Fruit fly (Drosophila melanogaster) whole organism, pupa: ENCODE data around the gene CG10301.
A peak's percentile ranks its signal among the peaks of the same experiment; 100 is the strongest.

Experiments
- CG10348 ChIP-seq: fragments of 200-800 bp; sonication (Bioruptor generic); IDR thresholded peaks from 2 replicates; pipeline ENCODE4 v1.3.6; 2022; ENCODE audit warnings: missing biosample characterization, missing genetic modification characterization
- CG12605 ChIP-seq: fragments of 200-800 bp; sonication (Bioruptor generic); IDR thresholded peaks from 2 replicates; pipeline ENCODE4 v1.3.6; 2022; ENCODE audit warnings: missing biosample characterization, missing genetic modification characterization
- CG13204 ChIP-seq: fragments of 200-800 bp; sonication (Bioruptor generic); optimal IDR thresholded peaks from 2 replicates; lab custom pipeline; 2018; ENCODE audit warnings: missing biosample characterization, mild to moderate bottlenecking, missing genetic modification characterization, moderate library complexity
- CG14655 ChIP-seq: fragments of 200-800 bp; sonication (Bioruptor generic); optimal IDR thresholded peaks from 3 replicates; lab custom pipeline; 2017; ENCODE audit warnings: mild to moderate bottlenecking, missing biosample characterization, missing genetic modification reagents, missing genetic modification characterization
- CG15710 ChIP-seq: fragments of 200-800 bp; sonication (Bioruptor generic); optimal IDR thresholded peaks from 2 replicates; lab custom pipeline; 2018; ENCODE audit warnings: missing biosample characterization, mild to moderate bottlenecking, missing genetic modification characterization, moderate library complexity
- CG17806 ChIP-seq: fragments of 200-800 bp; sonication (Bioruptor generic); optimal IDR thresholded peaks from 2 replicates; lab custom pipeline; 2018; ENCODE audit warnings: missing biosample characterization, mild to moderate bottlenecking, missing genetic modification characterization, moderate library complexity
- CG32121 ChIP-seq: fragments of 200-800 bp; sonication (Bioruptor generic); IDR thresholded peaks from 2 replicates; pipeline ENCODE4 v1.3.6; 2022; ENCODE audit warnings: missing biosample characterization, missing genetic modification characterization
- CG34367 ChIP-seq: fragments of 200-800 bp; sonication (Bioruptor generic); optimal IDR thresholded peaks from 2 replicates; lab custom pipeline; 2018; ENCODE audit warnings: missing biosample characterization, mild to moderate bottlenecking, missing genetic modification characterization
- CG4496 ChIP-seq: fragments of 200-800 bp; sonication (Bioruptor generic); IDR thresholded peaks from 3 replicates; pipeline ENCODE4 v1.3.6; 2022; ENCODE audit warnings: missing biosample characterization, missing genetic modification characterization
- CG8159 ChIP-seq: fragments of 200-800 bp; sonication (Bioruptor generic); optimal IDR thresholded peaks from 3 replicates; lab custom pipeline; 2018; ENCODE audit warnings: missing biosample characterization, mild to moderate bottlenecking, missing genetic modification characterization, moderate library complexity
- CG8301 ChIP-seq: fragments of 200-800 bp; sonication (Bioruptor generic); optimal IDR thresholded peaks from 2 replicates; lab custom pipeline; 2018; ENCODE audit warnings: missing biosample characterization, mild to moderate bottlenecking, missing genetic modification characterization
- CG9948 ChIP-seq: fragments of 200-800 bp; sonication (Bioruptor generic); optimal IDR thresholded peaks from 2 replicates; lab custom pipeline; 2018; ENCODE audit warnings: missing biosample characterization, mild to moderate bottlenecking, missing genetic modification characterization, moderate library complexity
- D1 ChIP-seq: fragments of 200-800 bp; sonication (Bioruptor generic); optimal IDR thresholded peaks from 2 replicates; lab custom pipeline; 2018; ENCODE audit warnings: missing biosample characterization, mild to moderate bottlenecking, missing genetic modification characterization, moderate library complexity
- EcR ChIP-seq: fragments of 200-800 bp; sonication (Bioruptor generic); optimal IDR thresholded peaks from 3 replicates; lab custom pipeline; 2019; ENCODE audit warnings: missing biosample characterization, missing genetic modification characterization, mild to moderate bottlenecking, moderate library complexity, missing genetic modification reagents
- Ets98B ChIP-seq: fragments of 200-800 bp; sonication (Bioruptor generic); IDR thresholded peaks from 2 replicates; pipeline ENCODE4 v1.3.6; 2022; ENCODE audit warnings: missing biosample characterization, missing genetic modification characterization
- Pif1A ChIP-seq: fragments of 200-800 bp; sonication (Bioruptor generic); optimal IDR thresholded peaks from 3 replicates; lab custom pipeline; 2016; ENCODE audit warnings: missing biosample characterization, missing genetic modification characterization
- Pif1B ChIP-seq: fragments of 200-800 bp; sonication (Bioruptor generic); optimal IDR thresholded peaks from 3 replicates; lab custom pipeline; 2016; ENCODE audit warnings: missing biosample characterization, missing genetic modification characterization
- Snoo ChIP-seq: fragments of 200-800 bp; sonication (Bioruptor generic); optimal IDR thresholded peaks from 3 replicates; lab custom pipeline; 2017; ENCODE audit warnings: missing biosample characterization, mild to moderate bottlenecking, missing genetic modification characterization, inconsistent platforms
- fd96Ca ChIP-seq: fragments of 200-800 bp; sonication (Bioruptor generic); IDR thresholded peaks from 3 replicates; pipeline ENCODE4 v1.3.6; 2022; ENCODE audit warnings: missing biosample characterization, missing genetic modification characterization
- gl ChIP-seq: fragments of 200-800 bp; sonication (Bioruptor generic); optimal IDR thresholded peaks from 2 replicates; lab custom pipeline; 2018; ENCODE audit warnings: missing biosample characterization, mild to moderate bottlenecking, missing genetic modification characterization
- rn ChIP-seq: fragments of 200-800 bp; sonication (Bioruptor generic); IDR thresholded peaks from 2 replicates; pipeline ENCODE4 v1.3.6; 2022; ENCODE audit warnings: missing biosample characterization, missing genetic modification characterization

Gene CG10301

dm6 chr3R:23723381-23724034, 13.6 kb downstream of the CG10301 start:
- TF ChIP-seq CG32121 (peak; percentile 68), CG10348 (GFP tag; lab: Robert Waterston, UW) (no peak), CG8159 (tag; lab: Kevin White, UChicago) (peak; percentile 42), CG34367 (peak; percentile 41), CG8301 (tag; lab: Kevin White, UChicago) (peak; percentile 40), CG17806 (tag; lab: Kevin White, UChicago) (peak; percentile 36), D1 (tag; lab: Kevin White, UChicago) (no peak), Snoo (no peak), gl (peak; percentile 79), CG14655 (GFP tag; lab: Kevin White, UChicago) (peak; percentile 40), CG13204 (no peak), Ets98B (GFP tag; lab: Robert Waterston, UW) (peak; percentile 60), Pif1B (peak; percentile 29), fd96Ca (peak; percentile 56), EcR (GFP tag; lab: Kevin White, UChicago) (peak; percentile 73), CG15710 (tag; lab: Kevin White, UChicago) (peak; percentile 23), CG4496 (GFP tag; lab: Robert Waterston, UW) (peak; percentile 55; the same call in 1 of the 3 replicates), CG12605 (GFP tag; lab: Robert Waterston, UW) (no peak; the same call in 1 of the 2 replicates)

- TF ChIP-seq Pif1B (no peak), gl (no peak), CG12605 (GFP tag; lab: Robert Waterston, UW) (no peak), CG32121 (no peak), EcR (GFP tag; lab: Kevin White, UChicago) (peak; percentile 61), CG8159 (tag; lab: Kevin White, UChicago) (no peak)
These were observed 15.0 kb downstream of the CG10301 start for dm6 chr3R:23724843-23725506.

DNA sequence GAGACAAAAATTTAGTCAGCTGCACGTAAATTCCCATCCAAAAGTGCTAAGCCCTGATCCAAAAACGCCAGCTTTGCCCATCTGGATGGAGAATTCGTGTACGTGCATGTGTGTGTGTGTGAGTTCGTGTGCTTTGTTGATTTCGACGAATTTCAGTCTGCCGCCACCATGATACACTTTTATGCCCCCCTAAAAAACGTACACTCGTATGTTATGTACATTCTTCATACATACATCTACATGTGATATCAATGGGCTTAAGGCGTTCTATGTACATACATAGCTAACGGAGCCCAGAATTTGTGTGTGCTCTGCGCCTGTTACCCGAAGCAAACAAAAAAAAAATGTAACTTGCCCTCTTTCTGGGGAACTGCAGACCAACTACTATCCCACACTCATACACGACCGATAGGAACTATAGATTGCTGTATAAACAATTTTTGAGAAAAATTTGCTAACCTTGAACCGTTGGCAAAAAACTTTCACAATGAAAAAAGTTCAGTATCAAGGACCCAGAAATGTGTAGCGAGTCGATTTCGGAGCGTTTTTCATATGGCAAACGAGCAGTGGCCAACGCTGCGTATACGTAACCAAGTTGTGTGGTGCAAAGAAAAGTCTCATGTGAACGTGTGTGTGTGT, 15.9 kb downstream of the CG10301 start:
- TF ChIP-seq fd96Ca = no peak

- TF ChIP-seq rn (GFP tag; lab: Robert Waterston, UW) (peak; percentile 33; the same call in 1 of the 2 replicates), Pif1B (peak; percentile 45), CG15710 (tag; lab: Kevin White, UChicago) (peak; percentile 60), EcR (GFP tag; lab: Kevin White, UChicago) (no peak), fd96Ca (0 out of 3 replicates have a peak, but pooled peaks have one; percentile 50), CG8301 (tag; lab: Kevin White, UChicago) (peak; percentile 70), CG14655 (GFP tag; lab: Kevin White, UChicago) (peak; percentile 67), CG10348 (GFP tag; lab: Robert Waterston, UW) (no peak), CG32121 (peak; percentile 84), Pif1A (GFP tag; lab: Kevin White, UChicago) (peak; percentile 63), Snoo (peak; percentile 40), CG34367 (peak; percentile 27), CG4496 (GFP tag; lab: Robert Waterston, UW) (peak; percentile 83), CG13204 (no peak), CG12605 (GFP tag; lab: Robert Waterston, UW) (peak; percentile 67), D1 (tag; lab: Kevin White, UChicago) (no peak), CG17806 (tag; lab: Kevin White, UChicago) (peak; percentile 34), CG8159 (tag; lab: Kevin White, UChicago) (peak; percentile 69), Ets98B (GFP tag; lab: Robert Waterston, UW) (peak; percentile 75), CG9948 (peak; percentile 63), gl (no peak)
These were observed 16.8 kb downstream of the CG10301 start for dm6 chr3R:23726740-23727139.

dm6 chr3R:23727657-23728056, 17.7 kb downstream of the CG10301 start:
- TF ChIP-seq CG8301 (tag; lab: Kevin White, UChicago) (no peak), CG10348 (GFP tag; lab: Robert Waterston, UW) (no peak), Pif1B (no peak), CG14655 (GFP tag; lab: Kevin White, UChicago) (no peak), CG17806 (tag; lab: Kevin White, UChicago) (no peak), CG12605 (GFP tag; lab: Robert Waterston, UW) (no peak), CG15710 (tag; lab: Kevin White, UChicago) (no peak), D1 (tag; lab: Kevin White, UChicago) (no peak), fd96Ca (no peak), CG4496 (GFP tag; lab: Robert Waterston, UW) (no peak), Snoo (no peak), EcR (GFP tag; lab: Kevin White, UChicago) (no peak), CG32121 (no peak), CG8159 (tag; lab: Kevin White, UChicago) (no peak), CG34367 (no peak), rn (GFP tag; lab: Robert Waterston, UW) (no peak), gl (no peak)

DNA sequence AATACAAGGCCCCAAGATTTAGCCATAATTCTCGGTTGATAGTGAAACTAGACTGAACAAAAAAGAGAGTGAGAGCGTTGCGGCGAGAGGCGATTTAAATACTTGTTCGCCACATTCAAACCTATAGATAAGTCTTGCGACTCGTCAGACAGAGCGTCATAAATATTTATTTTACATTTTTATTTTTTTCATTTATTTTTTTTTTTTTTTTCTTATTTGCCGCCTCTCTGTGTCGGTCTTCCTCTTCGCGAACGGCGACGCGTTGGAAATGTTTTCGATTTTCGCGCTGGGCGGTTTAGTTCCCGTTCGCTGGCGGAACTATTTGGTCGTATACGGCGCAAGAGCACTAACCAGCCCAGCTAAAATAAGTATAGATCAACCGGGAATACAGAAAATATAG, 18.1 kb downstream of the CG10301 start:
- TF ChIP-seq CG9948 = peak; percentile 7
- peak; percentile 49 for TF ChIP-seq CG8159 (tag; lab: Kevin White, UChicago)
- peak; percentile 44 for TF ChIP-seq Pif1B
- peak; percentile 62 for TF ChIP-seq gl
- TF ChIP-seq CG10348 (GFP tag; lab: Robert Waterston, UW) = no peak
- TF ChIP-seq CG34367 = no peak
- TF ChIP-seq CG13204 = peak; percentile 62
- TF ChIP-seq CG32121 = peak; percentile 28; the same call in 1 of the 2 replicates
- peak; percentile 57 for TF ChIP-seq Pif1A (GFP tag; lab: Kevin White, UChicago)
- peak; percentile 85 for TF ChIP-seq CG12605 (GFP tag; lab: Robert Waterston, UW)
- TF ChIP-seq CG17806 (tag; lab: Kevin White, UChicago) = no peak
- TF ChIP-seq CG4496 (GFP tag; lab: Robert Waterston, UW) = peak; percentile 76; the same call in 2 of the 3 replicates
- TF ChIP-seq D1 (tag; lab: Kevin White, UChicago) = no peak
- TF ChIP-seq fd96Ca = 0 out of 3 replicates have a peak, but pooled peaks have one; percentile 25
- no peak for TF ChIP-seq CG8301 (tag; lab: Kevin White, UChicago)
- TF ChIP-seq CG15710 (tag; lab: Kevin White, UChicago) = peak; percentile 52
- TF ChIP-seq Ets98B (GFP tag; lab: Robert Waterston, UW) = peak; percentile 71; the same call in 1 of the 2 replicates
- TF ChIP-seq CG14655 (GFP tag; lab: Kevin White, UChicago) = peak; percentile 23
- no peak for TF ChIP-seq EcR (GFP tag; lab: Kevin White, UChicago)
